Worm (Caenorhabditis elegans) whole organism, L4 larva: ENCODE results near the gene ZK1290.7.
A peak's percentile ranks its signal among the peaks of the same experiment; 100 is the strongest.

Experiments
- D1046.2 ChIP-seq: fragments of 200-800 bp; sonication (Bioruptor generic); IDR thresholded peaks from 2 replicates; pipeline ENCODE4 v1.3.6; 2022; ENCODE audit warnings: missing genetic modification characterization, missing compliant biosample characterization
- F37D6.2 ChIP-seq: sonication (generic microtip); optimal IDR thresholded peaks from 2 replicates; lab custom pipeline; 2016; ENCODE audit warnings: mild to moderate bottlenecking, missing genetic modification characterization, missing compliant biosample characterization
- R02D3.7 ChIP-seq: fragments of 150-350 bp; sonication (generic microtip); optimal IDR thresholded peaks from 3 replicates; lab custom pipeline; 2014; ENCODE audit warnings: missing biosample characterization, missing genetic modification characterization
- T26A8.4 ChIP-seq: fragments of 200-800 bp; sonication (Bioruptor generic); IDR thresholded peaks from 2 replicates; pipeline ENCODE4 v1.3.6; 2022; ENCODE audit warnings: missing genetic modification characterization, missing compliant biosample characterization
- Y105C5A.15 ChIP-seq: fragments of 200-800 bp; sonication (Bioruptor generic); IDR thresholded peaks from 2 replicates; pipeline ENCODE4 v1.3.6; 2022; ENCODE audit warnings: missing genetic modification characterization, missing compliant biosample characterization
- Y48G9A.11 ChIP-seq: fragments of 200-800 bp; sonication (Bioruptor generic); IDR thresholded peaks from 2 replicates; pipeline ENCODE4 v1.3.6; 2022; ENCODE audit warnings: missing genetic modification reagents, missing genetic modification characterization, missing compliant biosample characterization
- Y5F2A.4 ChIP-seq: fragments of 200-800 bp; sonication (Bioruptor generic); optimal IDR thresholded peaks from 2 replicates; lab custom pipeline; 2018; ENCODE audit warnings: mild to moderate bottlenecking, missing genetic modification characterization, missing compliant biosample characterization
- Y75B8A.6 ChIP-seq: fragments of 200-800 bp; sonication (Bioruptor generic); IDR thresholded peaks from 2 replicates; pipeline ENCODE4 v1.3.6; 2022; ENCODE audit warnings: missing genetic modification reagents, missing genetic modification characterization, missing compliant biosample characterization
- ZK337.2 ChIP-seq: fragments of 200-800 bp; sonication (Bioruptor generic); IDR thresholded peaks from 2 replicates; pipeline ENCODE4 v1.3.6; 2022; ENCODE audit warnings: missing genetic modification reagents, missing genetic modification characterization, missing compliant biosample characterization
- ZK546.5 ChIP-seq, 2 experiments: sonication (generic microtip); optimal IDR thresholded peaks; 2 replicates each; lab custom pipeline; 2017; ENCODE audit warnings: missing biosample characterization in 2 of 2, missing genetic modification characterization in 2 of 2
- aly-2 ChIP-seq: sonication (generic microtip); optimal IDR thresholded peaks from 2 replicates; lab custom pipeline; 2018; ENCODE audit warnings: missing biosample characterization, missing genetic modification characterization
- ceh-20 ChIP-seq: fragments of 200-800 bp; sonication (Bioruptor generic); IDR thresholded peaks from 2 replicates; pipeline ENCODE4 v1.3.6; 2022; ENCODE audit warnings: missing genetic modification reagents, missing genetic modification characterization, missing compliant biosample characterization
- ceh-28 ChIP-seq: fragments of 150-350 bp; optimal IDR thresholded peaks from 2 replicates; lab custom pipeline; 2014; ENCODE audit warnings: missing biosample characterization, missing genetic modification reagents, missing genetic modification characterization
- ceh-32 ChIP-seq: sonication (generic microtip); optimal IDR thresholded peaks from 2 replicates; lab custom pipeline; 2016; ENCODE audit warnings: mild to moderate bottlenecking, missing genetic modification characterization, missing compliant biosample characterization; ENCODE audit not compliant: poor library complexity
- ceh-44 ChIP-seq: fragments of 200-800 bp; sonication (Bioruptor generic); IDR thresholded peaks from 2 replicates; pipeline ENCODE4 v1.3.6; 2022; ENCODE audit warnings: missing genetic modification reagents, missing genetic modification characterization, missing compliant biosample characterization
- ceh-62 ChIP-seq: sonication (generic microtip); optimal IDR thresholded peaks from 2 replicates; lab custom pipeline; 2017; ENCODE audit warnings: missing biosample characterization, missing genetic modification characterization
- ces-1 ChIP-seq: fragments of 150-350 bp; sonication (generic microtip); optimal IDR thresholded peaks from 4 replicates; lab custom pipeline; 2014; ENCODE audit warnings: missing biosample characterization, missing genetic modification reagents, missing genetic modification characterization
- daf-16 ChIP-seq, 3 experiments: sonication (generic microtip); optimal IDR thresholded peaks; 2 replicates each; lab custom pipeline; 2016 to 2017; ENCODE audit warnings: missing genetic modification characterization in 3 of 3, missing genetic modification reagents in 3 of 3, mild to moderate bottlenecking in 2 of 3, missing compliant biosample characterization in 2 of 3, missing biosample characterization in 1 of 3, moderate library complexity in 1 of 3
- daf-19 ChIP-seq: fragments of 200-800 bp; sonication (Bioruptor generic); conservative IDR thresholded peaks from 2 replicates; pipeline ENCODE4 v1.3.6; 2022; ENCODE audit warnings: missing genetic modification characterization, missing compliant biosample characterization
- daf-8 ChIP-seq: fragments of 200-800 bp; sonication (Bioruptor generic); IDR thresholded peaks from 2 replicates; pipeline ENCODE4 v1.3.6; 2022; ENCODE audit warnings: missing genetic modification characterization, missing compliant biosample characterization
- dmd-9 ChIP-seq: fragments of 200-800 bp; sonication (Bioruptor generic); IDR thresholded peaks from 2 replicates; pipeline ENCODE4 v1.3.6; 2022; ENCODE audit warnings: missing genetic modification reagents, missing genetic modification characterization, missing compliant biosample characterization
- dpl-1 ChIP-seq: fragments of 150-350 bp; optimal IDR thresholded peaks from 2 replicates; lab custom pipeline; 2014; ENCODE audit warnings: missing biosample characterization, missing genetic modification reagents, missing genetic modification characterization
- dve-1 ChIP-seq: sonication (generic microtip); optimal IDR thresholded peaks from 2 replicates; lab custom pipeline; 2017; ENCODE audit warnings: antibody characterized with exemption, mild to moderate bottlenecking, missing genetic modification characterization, missing compliant biosample characterization; ENCODE audit not compliant: insufficient read depth
- egl-27 ChIP-seq: sonication (generic microtip); optimal IDR thresholded peaks from 3 replicates; lab custom pipeline; 2017; ENCODE audit warnings: missing biosample characterization, missing genetic modification reagents, missing genetic modification characterization
- hif-1 ChIP-seq, 2 experiments: sonication (generic microtip); optimal IDR thresholded peaks; 2 replicates each; lab custom pipeline; 2016 to 2017; ENCODE audit warnings: missing compliant biosample characterization in 2 of 2, missing genetic modification characterization in 2 of 2, missing genetic modification reagents in 2 of 2, missing genotype in 2 of 2, mild to moderate bottlenecking in 1 of 2
- hlh-11 ChIP-seq: fragments of 200-800 bp; sonication (Bioruptor generic); optimal IDR thresholded peaks from 2 replicates; lab custom pipeline; 2018; ENCODE audit warnings: mild to moderate bottlenecking, missing genetic modification characterization, missing compliant biosample characterization
- hlh-30 ChIP-seq: sonication (generic microtip); optimal IDR thresholded peaks from 2 replicates; lab custom pipeline; 2017; ENCODE audit warnings: antibody characterized with exemption, mild to moderate bottlenecking, missing genetic modification characterization, missing compliant biosample characterization; ENCODE audit not compliant: insufficient read depth
- hmg-1.1 ChIP-seq: fragments of 200-800 bp; sonication (Bioruptor generic); IDR thresholded peaks from 2 replicates; pipeline ENCODE4 v1.3.6; 2022; ENCODE audit warnings: missing genetic modification reagents, missing genetic modification characterization, missing compliant biosample characterization
- lin-39 ChIP-seq: fragments of 150-350 bp; optimal IDR thresholded peaks from 2 replicates; lab custom pipeline; 2014; ENCODE audit warnings: missing biosample characterization, missing genetic modification reagents, missing genetic modification characterization
- mdl-1 ChIP-seq, 2 experiments: fragments of 150-350 bp in 1 of 2; sonication (generic microtip) in 1 of 2; optimal IDR thresholded peaks; 2 replicates each; lab custom pipeline; 2014 to 2017; ENCODE audit warnings: missing biosample characterization in 2 of 2, missing genetic modification characterization in 2 of 2
- mdt-29 ChIP-seq: fragments of 200-800 bp; sonication (Bioruptor generic); IDR thresholded peaks from 2 replicates; pipeline ENCODE4 v1.3.6; 2022; ENCODE audit warnings: missing genetic modification reagents, missing genetic modification characterization, missing compliant biosample characterization
- mep-1 ChIP-seq: fragments of 150-350 bp; sonication (generic microtip); optimal IDR thresholded peaks from 3 replicates; lab custom pipeline; 2014; ENCODE audit warnings: missing biosample characterization, missing genetic modification characterization
- nhr-11 ChIP-seq: fragments of 150-350 bp; optimal IDR thresholded peaks from 2 replicates; lab custom pipeline; 2014; ENCODE audit warnings: missing biosample characterization, missing genetic modification characterization
- nhr-111 ChIP-seq: fragments of 200-800 bp; sonication (Bioruptor generic); optimal IDR thresholded peaks from 2 replicates; lab custom pipeline; 2018; ENCODE audit warnings: mild to moderate bottlenecking, missing genetic modification characterization, missing compliant biosample characterization
- nhr-237 ChIP-seq: sonication (generic microtip); optimal IDR thresholded peaks from 2 replicates; lab custom pipeline; 2017; ENCODE audit warnings: missing biosample characterization, missing genetic modification characterization
- nhr-25 ChIP-seq: sonication (generic microtip); optimal IDR thresholded peaks from 2 replicates; lab custom pipeline; 2017; ENCODE audit warnings: missing genetic modification characterization, mild to moderate bottlenecking, missing compliant biosample characterization, antibody characterized with exemption, moderate library complexity, borderline replicate concordance; ENCODE audit not compliant: insufficient read depth
- nhr-28 ChIP-seq: fragments of 150-350 bp; optimal IDR thresholded peaks from 2 replicates; lab custom pipeline; 2014; ENCODE audit warnings: missing biosample characterization, missing genetic modification characterization
- nhr-41 ChIP-seq: fragments of 200-800 bp; sonication (Bioruptor generic); IDR thresholded peaks from 2 replicates; pipeline ENCODE4 v1.3.6; 2022; ENCODE audit warnings: missing genetic modification reagents, missing genetic modification characterization, missing compliant biosample characterization
- nhr-42 ChIP-seq: fragments of 200-800 bp; sonication (Bioruptor generic); IDR thresholded peaks from 2 replicates; pipeline ENCODE4 v1.3.6; 2022; ENCODE audit warnings: missing genetic modification characterization, missing compliant biosample characterization
- nhr-48 ChIP-seq: sonication (generic microtip); optimal IDR thresholded peaks from 2 replicates; lab custom pipeline; 2016; ENCODE audit warnings: mild to moderate bottlenecking, missing genetic modification characterization, missing compliant biosample characterization
- nhr-76 ChIP-seq: fragments of 150-350 bp; optimal IDR thresholded peaks from 2 replicates; lab custom pipeline; 2014; ENCODE audit warnings: missing biosample characterization, missing genetic modification characterization
- rbr-2 ChIP-seq: sonication (generic microtip); optimal IDR thresholded peaks from 2 replicates; lab custom pipeline; 2016; ENCODE audit warnings: missing genotype, missing genetic modification characterization, missing compliant biosample characterization
- saeg-2 ChIP-seq: fragments of 200-800 bp; sonication (Bioruptor generic); IDR thresholded peaks from 2 replicates; pipeline ENCODE4 v1.3.6; 2022; ENCODE audit warnings: missing genetic modification reagents, missing genetic modification characterization, missing compliant biosample characterization
- snpc-1.2 ChIP-seq: fragments of 200-800 bp; sonication (Bioruptor generic); IDR thresholded peaks from 2 replicates; pipeline ENCODE4 v1.3.6; 2022; ENCODE audit warnings: missing genetic modification reagents, missing genetic modification characterization, missing compliant biosample characterization
- snpc-4 ChIP-seq: fragments of 150-350 bp; optimal IDR thresholded peaks from 2 replicates; lab custom pipeline; 2014; ENCODE audit warnings: missing biosample characterization, missing genetic modification characterization
- unc-39 ChIP-seq: sonication (generic microtip); optimal IDR thresholded peaks from 2 replicates; lab custom pipeline; 2017; ENCODE audit warnings: missing biosample characterization, missing genetic modification characterization
- zag-1 ChIP-seq: fragments of 150-350 bp; optimal IDR thresholded peaks from 2 replicates; lab custom pipeline; 2014; ENCODE audit warnings: missing biosample characterization, missing genetic modification characterization
- zfp-2 ChIP-seq: sonication (generic microtip); optimal IDR thresholded peaks from 2 replicates; lab custom pipeline; 2016; ENCODE audit warnings: mild to moderate bottlenecking, missing genetic modification characterization, missing compliant biosample characterization
- zip-11 ChIP-seq: fragments of 200-800 bp; sonication (Bioruptor generic); IDR thresholded peaks from 2 replicates; pipeline ENCODE4 v1.3.6; 2022; ENCODE audit warnings: missing genetic modification characterization, missing compliant biosample characterization
- ztf-11 ChIP-seq: fragments of 150-350 bp; optimal IDR thresholded peaks from 2 replicates; lab custom pipeline; 2014; ENCODE audit warnings: missing biosample characterization, missing genetic modification characterization

The ZK1290.7 gene

ce11 chrII:7529078-7529683 lies 3.8 kb upstream of the ZK1290.7 start, which contains the start of gene ZK1290.5 (continued):
- TF ChIP-seq Y5F2A.4 (GFP tag; lab: Kevin White, UChicago) (no peak), snpc-4 (no peak), dmd-9 (GFP tag; lab: Robert Waterston, UW) (no peak), ceh-44 (GFP tag; lab: Robert Waterston, UW) (no peak), nhr-111 (no peak), lin-39 (tag; lab: Kevin White, UChicago) (no peak), nhr-42 (GFP tag; lab: Robert Waterston, UW) (no peak), mep-1 (tag; lab: Kevin White, UChicago) (peak; percentile 87), daf-8 (GFP tag; lab: Robert Waterston, UW) (no peak), ceh-32 (tag; lab: Kevin White, UChicago) (no peak), nhr-11 (tag; lab: Kevin White, UChicago) (peak; percentile 89), ztf-11 (tag; lab: Kevin White, UChicago) (no peak), nhr-28 (tag; lab: Kevin White, UChicago) (peak; percentile 91), zfp-2 (tag; lab: Kevin White, UChicago) (no peak), Y105C5A.15 (GFP tag; lab: Robert Waterston, UW) (no peak), ceh-20 (GFP tag; lab: Robert Waterston, UW) (peak; percentile 90), R02D3.7 (no peak), ceh-28 (tag; lab: Kevin White, UChicago) (no peak), aly-2 (tag; lab: Kevin White, UChicago) (no peak), nhr-48 (tag; lab: Kevin White, UChicago) (peak; percentile 98), D1046.2 (GFP tag; lab: Robert Waterston, UW) (no peak), unc-39 (tag; lab: Kevin White, UChicago) (no peak), ces-1 (no peak), ZK337.2 (GFP tag; lab: Robert Waterston, UW) (no peak), Y48G9A.11 (no peak), saeg-2 (peak; percentile 26; the same call in 1 of the 2 replicates), daf-19 (no peak), zag-1 (tag; lab: Kevin White, UChicago) (no peak), daf-16 (GFP tag; optimal IDR thresholded peaks at IDR 0.05; lab: Kevin White, UChicago) (peak; percentile 82 to 87), daf-16 (tag; optimal IDR thresholded peaks at IDR 0.05; lab: Kevin White, UChicago) (peak; percentile 76), nhr-237 (tag; lab: Kevin White, UChicago) (no peak), F37D6.2 (no peak), egl-27 (no peak), mdt-29 (GFP tag; lab: Robert Waterston, UW) (peak; percentile 96), dve-1 (tag; lab: Kevin White, UChicago) (peak; percentile 98), nhr-41 (peak; percentile 79; the same call in 1 of the 2 replicates), ceh-62 (tag; lab: Kevin White, UChicago) (no peak), hif-1 (tag; optimal IDR thresholded peaks at IDR 0.05; lab: Kevin White, UChicago) (peak in 1 of 2 experiments; percentile 69), Y75B8A.6 (0 out of 2 replicates have a peak, but pooled peaks have one; percentile 31), hmg-1.1 (peak; percentile 62), hlh-30 (peak; percentile 97), rbr-2 (peak; percentile 67), nhr-25 (tag; lab: Kevin White, UChicago) (peak; percentile 49), mdl-1 (tag; optimal IDR thresholded peaks at IDR 0.05; lab: Kevin White, UChicago) (peak; percentile 43 to 95), dpl-1 (GFP tag; lab: Kevin White, UChicago) (peak; percentile 50), snpc-1.2 (GFP tag; lab: Robert Waterston, UW) (no peak), nhr-76 (tag; lab: Kevin White, UChicago) (peak; percentile 63), T26A8.4 (GFP tag; lab: Robert Waterston, UW) (peak; percentile 71), hlh-11 (tag; lab: Kevin White, UChicago) (peak; percentile 99), ZK546.5 (tag; optimal IDR thresholded peaks at IDR 0.05; lab: Kevin White, UChicago) (no peak), zip-11 (no peak)
